Fruit fly (Drosophila melanogaster): ENCODE results near the gene LManI.

LManI gene

dm6 chr2L:10474268-10474678, 17.2 kb upstream of the LManI start, which contains the start of gene RluA-1 (continued):
- TF ChIP-seq Awh (GFP tag; IDR thresholded peaks at IDR 0.05) (peak; percentile 100), D (optimal IDR thresholded peaks at IDR 0.05) (no peak), D (GFP tag; optimal IDR thresholded peaks at IDR 0.05) (peak; percentile 99), CG2875 (GFP tag; optimal IDR thresholded peaks at IDR 0.05) (peak; percentile 100), CG2120 (GFP tag; optimal IDR thresholded peaks at IDR 0.05) (peak; percentile 96), ind (GFP tag; optimal IDR thresholded peaks at IDR 0.05) (peak; percentile 99), CG9932 (GFP tag; IDR thresholded peaks at IDR 0.05) (peak; percentile 90), sob (GFP tag; IDR thresholded peaks at IDR 0.05) (peak; percentile 100), CG14860 (GFP tag; IDR thresholded peaks at IDR 0.05; ENCODE audit: partially characterized antibody) (peak; percentile 75), shn (GFP tag; optimal IDR thresholded peaks at IDR 0.05) (peak; percentile 84), HmgZ (tag; optimal IDR thresholded peaks at IDR 0.05) (peak; percentile 99), CG10654 (GFP tag; optimal IDR thresholded peaks at IDR 0.05) (peak; percentile 98), CG1024 (GFP tag; IDR thresholded peaks at IDR 0.05) (peak; percentile 82), Trl (optimal IDR thresholded peaks at IDR 0.05) (no peak), Trl (GFP tag; optimal IDR thresholded peaks at IDR 0.05) (peak; percentile 95), CG31441 (GFP tag; IDR thresholded peaks at IDR 0.05) (peak; percentile 99), peb (GFP tag; IDR thresholded peaks at IDR 0.05) (peak; percentile 99), ro (GFP tag; IDR thresholded peaks at IDR 0.05) (peak; percentile 99), HLH4C (GFP tag; IDR thresholded peaks at IDR 0.05; ENCODE audit: partially characterized antibody) (peak; percentile 58), p53 (GFP tag; optimal IDR thresholded peaks at IDR 0.05) (peak; percentile 64), lbe (GFP tag; optimal IDR thresholded peaks at IDR 0.05) (peak; percentile 87), Camta (GFP tag; optimal IDR thresholded peaks at IDR 0.05) (peak; percentile 78), onecut (GFP tag; IDR thresholded peaks at IDR 0.05) (peak; percentile 94), chinmo (GFP tag; IDR thresholded peaks at IDR 0.05; ENCODE audit: partially characterized antibody) (peak; percentile 73; the same call in 2 of the 4 replicates), run (tag; optimal IDR thresholded peaks at IDR 0.05) (peak; percentile 99), phol (tag; optimal IDR thresholded peaks at IDR 0.05) (peak; percentile 99), CG2678 (tag; optimal IDR thresholded peaks at IDR 0.05) (peak; percentile 100), ftz-f1 (GFP tag; optimal IDR thresholded peaks at IDR 0.05) (peak; percentile 86), gce (GFP tag; IDR thresholded peaks at IDR 0.05) (peak; percentile 100), sima (GFP tag; optimal IDR thresholded peaks at IDR 0.05) (peak; percentile 52), CG7357 (GFP tag; IDR thresholded peaks at IDR 0.05) (peak; percentile 97), CG14441 (GFP tag; IDR thresholded peaks at IDR 0.05) (peak; percentile 99), h (optimal IDR thresholded peaks at IDR 0.05) (no peak), NC2β (GFP tag; optimal IDR thresholded peaks at IDR 0.05) (peak; percentile 95), CG12155 (GFP tag; optimal IDR thresholded peaks at IDR 0.05) (peak; percentile 97), Bgb (GFP tag; IDR thresholded peaks at IDR 0.05; ENCODE audit: partially characterized antibody) (peak; percentile 53), org-1 (GFP tag; optimal IDR thresholded peaks at IDR 0.05) (peak; percentile 99), ac (GFP tag; optimal IDR thresholded peaks at IDR 0.05) (peak; percentile 98), CG10366 (GFP tag; IDR thresholded peaks at IDR 0.05) (peak; percentile 99), CG15073 (GFP tag; optimal IDR thresholded peaks at IDR 0.05) (peak; percentile 91), HLH3B (GFP tag; IDR thresholded peaks at IDR 0.05) (peak; percentile 92), hkb (optimal IDR thresholded peaks at IDR 0.05) (no peak), hkb (GFP tag; IDR thresholded peaks at IDR 0.05) (peak; percentile 100), bbx (GFP tag; IDR thresholded peaks at IDR 0.05; ENCODE audit: partially characterized antibody) (peak; percentile 52; the same call in 1 of the 2 replicates), yki (optimal IDR thresholded peaks at IDR 0.05) (no peak), NFAT (GFP tag; IDR thresholded peaks at IDR 0.05) (peak; percentile 99; the same call in 1 of the 2 replicates), CG5245 (GFP tag; optimal IDR thresholded peaks at IDR 0.05) (peak; percentile 99), CG17328 (GFP tag; IDR thresholded peaks at IDR 0.05) (peak; percentile 100), grau (tag; optimal IDR thresholded peaks at IDR 0.05) (peak; percentile 99), hb (GFP tag; IDR thresholded peaks at IDR 0.05; ENCODE audit: partially characterized antibody) (peak; percentile 75), Sry-β (GFP tag; optimal IDR thresholded peaks at IDR 0.05) (peak; percentile 79), H15 (GFP tag; IDR thresholded peaks at IDR 0.05) (peak; percentile 99), zfh2 (GFP tag; optimal IDR thresholded peaks at IDR 0.05) (peak; percentile 85)

Measured in whole organism, embryonic.